Fruit fly (Drosophila melanogaster) whole organism, wandering third instar larva: ENCODE data around the gene CG16736.

Source experiments
- Abd-B ChIP-seq: fragments of >200 bp; optimal IDR thresholded peaks from 2 replicates; lab custom pipeline; 2017; ENCODE audit warnings: missing biosample characterization, missing genetic modification characterization
- CG32264 ChIP-seq: fragments of 200-800 bp; sonication (Bioruptor generic); optimal IDR thresholded peaks from 2 replicates; lab custom pipeline; 2016; ENCODE audit warnings: missing biosample characterization, missing genetic modification characterization
- Dif ChIP-seq: fragments of 200-275, 200-300 bp; sonication (Bioruptor generic); optimal IDR thresholded peaks from 2 replicates; lab custom pipeline; 2018; ENCODE audit warnings: missing biosample characterization, missing genetic modification characterization; ENCODE audit not compliant: partially characterized antibody
- N ChIP-seq: fragments of >200 bp; optimal IDR thresholded peaks from 2 replicates; lab custom pipeline; 2018; ENCODE audit warnings: missing biosample characterization, missing external identifiers, missing genetic modification characterization
- br ChIP-seq: fragments of 200-800 bp; sonication (Bioruptor generic); optimal IDR thresholded peaks from 2 replicates; lab custom pipeline; 2016; ENCODE audit warnings: missing biosample characterization, missing genetic modification characterization
- dl ChIP-seq, 2 experiments: fragments of 175-275, 200-275 bp in 1 of 2; fragments of 200-275 bp in 1 of 2; sonication (Bioruptor generic); optimal IDR thresholded peaks; lab custom pipeline; 2018; ENCODE audit warnings: mild to moderate bottlenecking in 2 of 2, missing biosample characterization in 2 of 2, missing genetic modification characterization in 2 of 2, moderate library complexity in 2 of 2; ENCODE audit not compliant: partially characterized antibody in 2 of 2, insufficient read depth in 1 of 2
- ey ChIP-seq: fragments of 200-800 bp; sonication (Bioruptor generic); optimal IDR thresholded peaks from 2 replicates; lab custom pipeline; 2016; ENCODE audit warnings: missing biosample characterization, missing genetic modification characterization
- h ChIP-seq: fragments of 200-800 bp; sonication (Bioruptor generic); optimal IDR thresholded peaks from 3 replicates; lab custom pipeline; 2016; ENCODE audit warnings: missing biosample characterization, mild to moderate bottlenecking, missing genetic modification characterization
- lola ChIP-seq: fragments of >200 bp; optimal IDR thresholded peaks from 2 replicates; lab custom pipeline; 2017; ENCODE audit warnings: missing biosample characterization, missing genetic modification characterization
- pan ChIP-seq: fragments of >200 bp; optimal IDR thresholded peaks from 2 replicates; lab custom pipeline; 2017
- psq ChIP-seq: fragments of 200-800 bp; sonication (Bioruptor generic); optimal IDR thresholded peaks from 3 replicates; lab custom pipeline; 2017; ENCODE audit warnings: missing biosample characterization, mild to moderate bottlenecking, missing genetic modification characterization, moderate library complexity
- tai ChIP-seq: sonication (Bioruptor generic); optimal IDR thresholded peaks from 2 replicates; lab custom pipeline; 2016; ENCODE audit warnings: missing biosample characterization, missing genetic modification characterization

DNA sequence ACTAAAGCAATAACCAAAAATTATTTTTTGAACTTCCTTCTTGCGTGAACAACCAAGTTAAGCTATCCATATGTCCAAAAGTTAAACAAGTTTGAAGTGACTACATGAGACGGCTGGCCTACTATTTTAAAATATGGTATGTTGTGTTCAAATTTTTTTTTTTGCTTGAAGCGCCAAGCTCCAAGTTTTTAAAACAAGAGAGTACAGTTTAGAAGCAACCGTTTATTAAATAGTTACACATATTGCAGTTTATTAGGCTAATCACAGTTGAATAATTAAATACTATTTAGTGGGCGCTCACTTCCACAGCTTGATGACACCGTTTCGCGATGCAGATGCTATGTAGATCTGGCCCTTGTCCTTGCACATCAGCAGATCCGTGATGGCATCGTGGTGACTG lies 17.0 kb downstream of the CG16736 start, which contains the start of gene D1:
- TF ChIP-seq tai (GFP tag; lab: Kevin White, UChicago) (no peak), N (GFP tag; lab: Kevin White, UChicago) (no peak), pan (no peak), lola (GFP tag; lab: Kevin White, UChicago) (no peak), ey (GFP tag; lab: Kevin White, UChicago) (no peak), Abd-B (GFP tag; lab: Kevin White, UChicago) (no peak), br (GFP tag; lab: Kevin White, UChicago) (no peak), dl (GFP tag; optimal IDR thresholded peaks at IDR 0.05; lab: Kevin White, UChicago; ENCODE audit: insufficient read depth in 1 of 2, partially characterized antibody in 2 of 2) (no peak), Dif (GFP tag; lab: Kevin White, UChicago) (no peak), psq (GFP tag; lab: Kevin White, UChicago) (no peak), h (GFP tag; lab: Kevin White, UChicago) (no peak), CG32264 (GFP tag; lab: Kevin White, UChicago) (no peak)
